Worm (Caenorhabditis elegans) whole organism, L1 larva: Measurements from ENCODE around the gene crp-1.

Experiments used
- C04F5.9 ChIP-seq: sonication (generic microtip); optimal IDR thresholded peaks from 2 replicates; lab custom pipeline; 2016; ENCODE audit warnings: missing genetic modification characterization, missing compliant biosample characterization
- C16A3.4 ChIP-seq: fragments of 150-350 bp; optimal IDR thresholded peaks from 2 replicates; lab custom pipeline; 2014; ENCODE audit warnings: missing biosample characterization, missing genetic modification characterization
- F16B12.6 ChIP-seq: fragments of 150-350 bp; optimal IDR thresholded peaks from 2 replicates; lab custom pipeline; 2014; ENCODE audit warnings: missing biosample characterization, missing genetic modification characterization
- aha-1 ChIP-seq: fragments of 150-350 bp; optimal IDR thresholded peaks from 2 replicates; lab custom pipeline; 2014; ENCODE audit warnings: missing biosample characterization, missing genetic modification characterization
- blmp-1 ChIP-seq: fragments of 150-350 bp; optimal IDR thresholded peaks from 2 replicates; lab custom pipeline; 2014; ENCODE audit warnings: missing biosample characterization, missing genetic modification characterization
- ceh-63 ChIP-seq: fragments of 200-800 bp; sonication (Bioruptor generic); optimal IDR thresholded peaks from 2 replicates; lab custom pipeline; 2018; ENCODE audit warnings: mild to moderate bottlenecking, missing genetic modification characterization, missing compliant biosample characterization
- ceh-82 ChIP-seq, 3 experiments: fragments of 150-350 bp in 1 of 3; sonication (generic microtip) in 2 of 3; optimal IDR thresholded peaks; 2 replicates each; lab custom pipeline; 2014 to 2017; ENCODE audit warnings: missing biosample characterization in 3 of 3, missing genetic modification characterization in 3 of 3
- ceh-90 ChIP-seq: sonication (generic microtip); optimal IDR thresholded peaks from 2 replicates; lab custom pipeline; 2016; ENCODE audit warnings: missing genetic modification characterization, missing compliant biosample characterization
- ces-1 ChIP-seq: fragments of 150-350 bp; optimal IDR thresholded peaks from 2 replicates; lab custom pipeline; 2014; ENCODE audit warnings: missing biosample characterization, missing genetic modification reagents, missing genetic modification characterization
- dsc-1 ChIP-seq: sonication (generic microtip); optimal IDR thresholded peaks from 2 replicates; lab custom pipeline; 2016; ENCODE audit warnings: mild to moderate bottlenecking, missing genetic modification characterization, missing compliant biosample characterization
- efl-3 ChIP-seq: fragments of 200-800 bp; sonication (Bioruptor generic); optimal IDR thresholded peaks from 2 replicates; lab custom pipeline; 2018; ENCODE audit warnings: mild to moderate bottlenecking, missing genetic modification characterization, missing compliant biosample characterization
- egl-27 ChIP-seq, 2 experiments: fragments of 150-350 bp in 1 of 2; sonication (generic microtip); optimal IDR thresholded peaks; 3 replicates each; lab custom pipeline; 2017 to 2018; ENCODE audit warnings: missing biosample characterization in 2 of 2, missing genetic modification characterization in 2 of 2, missing genetic modification reagents in 2 of 2
- elt-2 ChIP-seq: sonication (generic microtip); optimal IDR thresholded peaks from 2 replicates; lab custom pipeline; 2016; ENCODE audit warnings: missing genetic modification characterization, mild to moderate bottlenecking, inconsistent platforms, missing compliant biosample characterization, missing genetic modification reagents
- ets-5 ChIP-seq: fragments of 200-800 bp; sonication (Bioruptor generic); IDR thresholded peaks from 2 replicates; pipeline ENCODE4 v1.3.6; 2022; ENCODE audit warnings: missing genetic modification characterization, missing compliant biosample characterization
- fkh-10 ChIP-seq: sonication (generic microtip); optimal IDR thresholded peaks from 2 replicates; lab custom pipeline; 2017; ENCODE audit warnings: missing biosample characterization, missing genetic modification reagents, missing genetic modification characterization
- fkh-4 ChIP-seq: sonication (generic microtip); optimal IDR thresholded peaks from 2 replicates; lab custom pipeline; 2016; ENCODE audit warnings: missing compliant biosample characterization, missing genetic modification characterization, borderline replicate concordance
- fkh-8 ChIP-seq: sonication (generic microtip); optimal IDR thresholded peaks from 2 replicates; lab custom pipeline; 2016; ENCODE audit warnings: mild to moderate bottlenecking, missing genetic modification characterization, missing compliant biosample characterization
- grh-1 ChIP-seq: fragments of 200-800 bp; sonication (Bioruptor generic); IDR thresholded peaks from 2 replicates; pipeline ENCODE4 v1.3.6; 2022; ENCODE audit warnings: missing genetic modification reagents, missing genetic modification characterization, missing compliant biosample characterization
- hpl-2 ChIP-seq: fragments of 150-350 bp; optimal IDR thresholded peaks from 2 replicates; lab custom pipeline; 2014; ENCODE audit warnings: missing biosample characterization, missing genetic modification reagents, missing genetic modification characterization
- irx-1 ChIP-seq: sonication (generic microtip); optimal IDR thresholded peaks from 2 replicates; lab custom pipeline; 2016; ENCODE audit warnings: missing genetic modification characterization, missing compliant biosample characterization
- lin-13 ChIP-seq: fragments of 150-350 bp; optimal IDR thresholded peaks from 2 replicates; lab custom pipeline; 2014; ENCODE audit warnings: missing biosample characterization, missing genetic modification reagents, missing genetic modification characterization
- lin-14 ChIP-seq: fragments of 200-800 bp; sonication (Bioruptor generic); optimal IDR thresholded peaks from 2 replicates; lab custom pipeline; 2018; ENCODE audit warnings: mild to moderate bottlenecking, missing genetic modification characterization, moderate library complexity, missing compliant biosample characterization
- lsy-2 ChIP-seq, 2 experiments: fragments of 150-350 bp; optimal IDR thresholded peaks; 2 replicates each; lab custom pipeline; 2014; ENCODE audit warnings: missing biosample characterization in 2 of 2, missing genetic modification characterization in 2 of 2
- mab-9 ChIP-seq: fragments of 200-800 bp; sonication (Bioruptor generic); IDR thresholded peaks from 2 replicates; pipeline ENCODE4 v1.3.6; 2022; ENCODE audit warnings: missing genetic modification reagents, missing genetic modification characterization, missing compliant biosample characterization
- mdl-1 ChIP-seq, 2 experiments: fragments of 150-350 bp; optimal IDR thresholded peaks; 2 replicates each; lab custom pipeline; 2014 to 2017; ENCODE audit warnings: missing biosample characterization in 2 of 2, missing genetic modification characterization in 2 of 2, inconsistent platforms in 1 of 2
- nhr-12 ChIP-seq: sonication (generic microtip); optimal IDR thresholded peaks from 2 replicates; lab custom pipeline; 2017; ENCODE audit warnings: missing biosample characterization, missing genetic modification characterization
- nhr-19 ChIP-seq: fragments of 200-800 bp; sonication (Bioruptor generic); conservative IDR thresholded peaks from 2 replicates; pipeline ENCODE4 v1.3.6; 2022; ENCODE audit warnings: missing genetic modification characterization, missing compliant biosample characterization
- nhr-237 ChIP-seq: fragments of 150-350 bp; optimal IDR thresholded peaks from 2 replicates; lab custom pipeline; 2014; ENCODE audit warnings: missing biosample characterization, missing genetic modification characterization
- nhr-71 ChIP-seq: sonication (generic microtip); optimal IDR thresholded peaks from 2 replicates; lab custom pipeline; 2016; ENCODE audit warnings: mild to moderate bottlenecking, missing genetic modification characterization, moderate library complexity, missing compliant biosample characterization
- nhr-76 ChIP-seq: sonication (generic microtip); optimal IDR thresholded peaks from 2 replicates; lab custom pipeline; 2017; ENCODE audit warnings: missing biosample characterization, missing genetic modification characterization
- nhr-84 ChIP-seq: sonication (generic microtip); optimal IDR thresholded peaks from 2 replicates; lab custom pipeline; 2017; ENCODE audit warnings: missing biosample characterization, missing genetic modification characterization
- nhr-85 ChIP-seq: sonication (generic microtip); peaks from one replicate; lab custom pipeline; 2016; ENCODE audit warnings: missing genetic modification characterization, inconsistent platforms, missing compliant biosample characterization
- nhr-90 ChIP-seq: sonication (generic microtip); optimal IDR thresholded peaks from 2 replicates; lab custom pipeline; 2016; ENCODE audit warnings: mild to moderate bottlenecking, missing genetic modification characterization, missing compliant biosample characterization; ENCODE audit not compliant: poor library complexity
- pag-3 ChIP-seq: sonication (generic microtip); optimal IDR thresholded peaks from 2 replicates; lab custom pipeline; 2017; ENCODE audit warnings: missing genetic modification characterization, mild to moderate bottlenecking, missing compliant biosample characterization, antibody characterized with exemption, borderline replicate concordance; ENCODE audit not compliant: insufficient read depth
- pax-3 ChIP-seq: fragments of 200-800 bp; sonication (Bioruptor generic); optimal IDR thresholded peaks from 2 replicates; lab custom pipeline; 2018; ENCODE audit warnings: mild to moderate bottlenecking, missing genetic modification characterization, moderate library complexity, missing compliant biosample characterization
- pqm-1 ChIP-seq: sonication (generic microtip); optimal IDR thresholded peaks from 3 replicates; lab custom pipeline; 2017; ENCODE audit warnings: missing biosample characterization, missing genetic modification characterization
- rnt-1 ChIP-seq: sonication (generic microtip); optimal IDR thresholded peaks from 2 replicates; lab custom pipeline; 2016; ENCODE audit warnings: mild to moderate bottlenecking, missing genetic modification characterization, moderate library complexity, missing compliant biosample characterization
- snpc-4 ChIP-seq: fragments of 150-350 bp; optimal IDR thresholded peaks from 2 replicates; lab custom pipeline; 2014; ENCODE audit warnings: missing biosample characterization, missing genetic modification characterization
- swsn-7 ChIP-seq: sonication (generic microtip); optimal IDR thresholded peaks from 2 replicates; lab custom pipeline; 2016; ENCODE audit warnings: missing genetic modification characterization, missing compliant biosample characterization
- tlp-1 ChIP-seq: fragments of 150-350 bp; optimal IDR thresholded peaks from 2 replicates; lab custom pipeline; 2014; ENCODE audit warnings: missing biosample characterization, missing genetic modification characterization
- unc-130 ChIP-seq: fragments of 150-350 bp; optimal IDR thresholded peaks from 2 replicates; lab custom pipeline; 2017; ENCODE audit warnings: missing biosample characterization, missing genetic modification characterization, inconsistent platforms
- unc-62 ChIP-seq: fragments of 150-350 bp; optimal IDR thresholded peaks from 2 replicates; lab custom pipeline; 2014; ENCODE audit warnings: missing biosample characterization, missing genetic modification reagents, missing genetic modification characterization
- unc-86 ChIP-seq: sonication (generic microtip); optimal IDR thresholded peaks from 2 replicates; lab custom pipeline; 2016; ENCODE audit warnings: missing genetic modification characterization, missing compliant biosample characterization
- zag-1 ChIP-seq: fragments of 150-350 bp; optimal IDR thresholded peaks from 2 replicates; lab custom pipeline; 2014; ENCODE audit warnings: missing biosample characterization, missing genetic modification characterization
- ztf-11 ChIP-seq, 2 experiments: sonication (generic microtip); optimal IDR thresholded peaks; 2 replicates each; lab custom pipeline; 2016 to 2017; ENCODE audit warnings: missing genetic modification characterization in 2 of 2, missing biosample characterization in 1 of 2, missing compliant biosample characterization in 1 of 2

Gene crp-1

ce11 chrV:10462066-10462465, 16.3 kb upstream of the crp-1 start, which contains the start of gene chw-1:
chw-1 (plus strand) TSS chrV:10462282.
- TF ChIP-seq nhr-85 (tag; lab: Kevin White, UChicago) (peak; percentile 32), ces-1 (no peak)

- no peak for TF ChIP-seq ets-5 (GFP tag; lab: Robert Waterston, UW)
Observed at ce11 chrV:10463276-10463675, 15.1 kb upstream of the crp-1 start, which contains the start of gene F22E12.3. F22E12.3 (minus strand) TSS chrV:10463376.

- peak; percentile 87 for TF ChIP-seq fkh-4
- no peak for TF ChIP-seq pag-3 (tag; lab: Kevin White, UChicago)
- no peak for TF ChIP-seq efl-3 (GFP tag; lab: Kevin White, UChicago)
- TF ChIP-seq ceh-82 (tag; optimal IDR thresholded peaks at IDR 0.05; lab: Kevin White, UChicago) = no peak
- TF ChIP-seq nhr-85 (tag; lab: Kevin White, UChicago) = peak; percentile 61
- no peak for TF ChIP-seq nhr-12 (tag; lab: Kevin White, UChicago)
- TF ChIP-seq C16A3.4 = no peak
- no peak for TF ChIP-seq nhr-84 (tag; lab: Kevin White, UChicago)
- no peak for TF ChIP-seq snpc-4 (tag; lab: Kevin White, UChicago)
- peak; percentile 96 for TF ChIP-seq dsc-1 (tag; lab: Kevin White, UChicago)
- no peak for TF ChIP-seq lin-13
- no peak for TF ChIP-seq hpl-2
- TF ChIP-seq grh-1 = no peak
- no peak for TF ChIP-seq unc-86 (tag; lab: Kevin White, UChicago)
Observed at ce11 chrV:10464160-10464559, 14.2 kb upstream of the crp-1 start.

ce11 chrV:10464746-10465145, 13.6 kb upstream of the crp-1 start:
- TF ChIP-seq nhr-19 (GFP tag; lab: Robert Waterston, UW) = no peak
- no peak for TF ChIP-seq egl-27 (tag; optimal IDR thresholded peaks at IDR 0.05; lab: Kevin White, UChicago)
- TF ChIP-seq mab-9 (GFP tag; lab: Robert Waterston, UW) = no peak
- no peak for TF ChIP-seq unc-62 (GFP tag; lab: Kevin White, UChicago)
- no peak for TF ChIP-seq nhr-85 (tag; lab: Kevin White, UChicago)
- TF ChIP-seq swsn-7 = no peak
- no peak for TF ChIP-seq pax-3 (tag; lab: Kevin White, UChicago)
- no peak for TF ChIP-seq ztf-11 (tag; optimal IDR thresholded peaks at IDR 0.05; lab: Kevin White, UChicago)
- TF ChIP-seq pqm-1 (tag; lab: Kevin White, UChicago) = no peak
- no peak for TF ChIP-seq mdl-1 (tag; optimal IDR thresholded peaks at IDR 0.05; lab: Kevin White, UChicago)
- TF ChIP-seq blmp-1 (tag; lab: Kevin White, UChicago) = no peak
- no peak for TF ChIP-seq ces-1
- TF ChIP-seq rnt-1 (tag; lab: Kevin White, UChicago) = no peak
- TF ChIP-seq aha-1 (tag; lab: Kevin White, UChicago) = no peak
- no peak for TF ChIP-seq nhr-71 (tag; lab: Kevin White, UChicago)
- TF ChIP-seq fkh-8 (tag; lab: Kevin White, UChicago) = peak; percentile 33
- TF ChIP-seq lsy-2 (tag; optimal IDR thresholded peaks at IDR 0.05; lab: Kevin White, UChicago) = peak in 1 of 2 experiments; percentile 12
- no peak for TF ChIP-seq dsc-1 (tag; lab: Kevin White, UChicago)
- no peak for TF ChIP-seq zag-1
- TF ChIP-seq lin-14 (GFP tag; lab: Kevin White, UChicago) = peak; percentile 41

DNA sequence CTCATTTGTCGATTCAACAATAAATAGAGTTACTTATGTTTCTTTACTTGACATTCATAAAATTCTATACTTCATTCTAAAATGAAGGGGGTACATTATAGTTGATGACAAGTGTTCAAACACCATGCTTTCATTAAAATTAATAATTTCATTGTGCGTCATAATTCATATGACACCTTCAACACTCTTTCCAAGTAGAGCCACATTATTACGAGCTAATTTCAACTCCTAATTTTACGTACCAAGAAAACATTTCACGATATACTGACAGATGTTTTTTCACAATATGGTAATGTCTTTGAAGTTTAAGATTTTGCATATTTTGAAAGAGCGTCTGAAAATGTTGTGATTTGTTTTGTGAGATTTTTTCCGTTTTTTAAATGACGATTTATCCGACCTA, 12.9 kb upstream of the crp-1 start:
- no peak for TF ChIP-seq tlp-1 (tag; lab: Kevin White, UChicago)
- TF ChIP-seq nhr-84 (tag; lab: Kevin White, UChicago) = no peak
- TF ChIP-seq lin-14 (GFP tag; lab: Kevin White, UChicago) = peak; percentile 71
- no peak for TF ChIP-seq hpl-2
- no peak for TF ChIP-seq fkh-10 (GFP tag; lab: Kevin White, UChicago)
- TF ChIP-seq ceh-63 (GFP tag; lab: Kevin White, UChicago) = no peak
- TF ChIP-seq nhr-237 (tag; lab: Kevin White, UChicago) = no peak
- TF ChIP-seq irx-1 = no peak
- no peak for TF ChIP-seq efl-3 (GFP tag; lab: Kevin White, UChicago)
- TF ChIP-seq egl-27 (tag; optimal IDR thresholded peaks at IDR 0.05; lab: Kevin White, UChicago) = no peak
- no peak for TF ChIP-seq elt-2 (tag; lab: Kevin White, UChicago)
- TF ChIP-seq rnt-1 (tag; lab: Kevin White, UChicago) = no peak
- no peak for TF ChIP-seq nhr-90
- TF ChIP-seq C04F5.9 (tag; lab: Kevin White, UChicago) = no peak
- no peak for TF ChIP-seq unc-130 (tag; lab: Kevin White, UChicago)
- TF ChIP-seq fkh-8 (tag; lab: Kevin White, UChicago) = peak; percentile 80
- TF ChIP-seq F16B12.6 = no peak
- TF ChIP-seq ceh-90 = no peak
- TF ChIP-seq nhr-85 (tag; lab: Kevin White, UChicago) = peak; percentile 6
- peak; percentile 84 for TF ChIP-seq nhr-71 (tag; lab: Kevin White, UChicago)
- TF ChIP-seq nhr-76 (tag; lab: Kevin White, UChicago) = no peak
